Worm (Caenorhabditis elegans) whole organism, mixed stage, embryonic: ENCODE data around the gene C56E6.4.

Experiments used
- M03D4.4 ChIP-seq: sonication (generic microtip); optimal IDR thresholded peaks from 2 replicates; lab custom pipeline; 2017; ENCODE audit warnings: mild to moderate bottlenecking, missing genetic modification characterization, missing compliant biosample characterization
- ceh-39 ChIP-seq: fragments of 150-350 bp; optimal IDR thresholded peaks from 2 replicates; lab custom pipeline; 2014; ENCODE audit warnings: missing biosample characterization, missing genetic modification characterization
- ceh-43 ChIP-seq: fragments of 200-800 bp; sonication (Bioruptor generic); optimal IDR thresholded peaks from 2 replicates; lab custom pipeline; 2018; ENCODE audit warnings: mild to moderate bottlenecking, missing genetic modification characterization, moderate library complexity, missing compliant biosample characterization
- ceh-83 ChIP-seq: fragments of 200-800 bp; sonication (Bioruptor generic); optimal IDR thresholded peaks from 2 replicates; lab custom pipeline; 2018; ENCODE audit warnings: mild to moderate bottlenecking, missing genetic modification characterization, missing compliant biosample characterization
- ces-1 ChIP-seq: fragments of 150-350 bp; optimal IDR thresholded peaks from 2 replicates; lab custom pipeline; 2014; ENCODE audit warnings: missing biosample characterization, missing genetic modification reagents, missing genetic modification characterization
- cnd-1 ChIP-seq: fragments of 200-800 bp; sonication (Bioruptor generic); optimal IDR thresholded peaks from 2 replicates; lab custom pipeline; 2018; ENCODE audit warnings: mild to moderate bottlenecking, missing genetic modification characterization, missing compliant biosample characterization
- drap-1 ChIP-seq: fragments of 200-800 bp; sonication (Bioruptor generic); optimal IDR thresholded peaks from 3 replicates; lab custom pipeline; 2018; ENCODE audit warnings: mild to moderate bottlenecking, missing genetic modification characterization, missing compliant biosample characterization
- elt-1 ChIP-seq: sonication (generic microtip); optimal IDR thresholded peaks from 2 replicates; lab custom pipeline; 2017; ENCODE audit warnings: missing genetic modification characterization, mild to moderate bottlenecking, missing compliant biosample characterization, antibody characterized with exemption, moderate library complexity, borderline replicate concordance; ENCODE audit not compliant: insufficient read depth
- elt-3 ChIP-seq: fragments of 150-350 bp; optimal IDR thresholded peaks from 2 replicates; lab custom pipeline; 2014; ENCODE audit warnings: missing biosample characterization, missing genetic modification characterization
- flh-1 ChIP-seq: fragments of 200-800 bp; sonication (Bioruptor generic); optimal IDR thresholded peaks from 2 replicates; lab custom pipeline; 2018; ENCODE audit warnings: mild to moderate bottlenecking, missing genetic modification characterization, moderate library complexity, missing compliant biosample characterization
- hlh-1 ChIP-seq: fragments of 150-350 bp; optimal IDR thresholded peaks from 2 replicates; lab custom pipeline; 2014; ENCODE audit warnings: missing biosample characterization, missing genetic modification reagents, missing genetic modification characterization
- lin-13 ChIP-seq: fragments of 150-350 bp; optimal IDR thresholded peaks from 2 replicates; lab custom pipeline; 2014; ENCODE audit warnings: missing biosample characterization, missing genetic modification characterization
- lin-32 ChIP-seq: fragments of 200-800 bp; sonication (Bioruptor generic); optimal IDR thresholded peaks from 2 replicates; lab custom pipeline; 2018; ENCODE audit warnings: mild to moderate bottlenecking, missing genetic modification characterization, missing compliant biosample characterization
- lsy-2 ChIP-seq: fragments of 150-350 bp; optimal IDR thresholded peaks from 2 replicates; lab custom pipeline; 2014; ENCODE audit warnings: missing biosample characterization, missing genetic modification characterization
- mab-5 ChIP-seq: fragments of 150-350 bp; optimal IDR thresholded peaks from 2 replicates; lab custom pipeline; 2014; ENCODE audit warnings: missing biosample characterization, missing genetic modification characterization
- mep-1 ChIP-seq: fragments of 150-350 bp; optimal IDR thresholded peaks from 2 replicates; lab custom pipeline; 2017; ENCODE audit warnings: missing biosample characterization, missing genetic modification reagents, missing genetic modification characterization, inconsistent platforms
- mls-2 ChIP-seq: sonication (generic microtip); optimal IDR thresholded peaks from 2 replicates; lab custom pipeline; 2016; ENCODE audit warnings: mild to moderate bottlenecking, missing genetic modification characterization, moderate library complexity, missing compliant biosample characterization
- nhr-2 ChIP-seq: fragments of 150-350 bp; optimal IDR thresholded peaks from 2 replicates; lab custom pipeline; 2014; ENCODE audit warnings: missing biosample characterization, missing genetic modification characterization
- nhr-237 ChIP-seq: fragments of 150-350 bp; optimal IDR thresholded peaks from 2 replicates; lab custom pipeline; 2014; ENCODE audit warnings: missing biosample characterization, missing genetic modification characterization
- nhr-28 ChIP-seq: fragments of 150-350 bp; optimal IDR thresholded peaks from 2 replicates; lab custom pipeline; 2014; ENCODE audit warnings: missing biosample characterization, missing genetic modification characterization
- nhr-76 ChIP-seq: sonication (generic microtip); optimal IDR thresholded peaks from 2 replicates; lab custom pipeline; 2017; ENCODE audit warnings: missing biosample characterization, missing genetic modification characterization
- pha-4 ChIP-seq: fragments of 150-350 bp; optimal IDR thresholded peaks from 2 replicates; lab custom pipeline; 2018; ENCODE audit warnings: missing biosample characterization, missing genetic modification reagents, missing genetic modification characterization
- sem-2 ChIP-seq: fragments of 200-800 bp; sonication (Bioruptor generic); optimal IDR thresholded peaks from 2 replicates; lab custom pipeline; 2018; ENCODE audit warnings: mild to moderate bottlenecking, missing genetic modification characterization, missing compliant biosample characterization
- snpc-4 ChIP-seq: fragments of 150-350 bp; optimal IDR thresholded peaks from 2 replicates; lab custom pipeline; 2014; ENCODE audit warnings: missing biosample characterization, missing genetic modification characterization
- sptf-1 ChIP-seq: sonication (generic microtip); optimal IDR thresholded peaks from 2 replicates; lab custom pipeline; 2017; ENCODE audit warnings: mild to moderate bottlenecking, missing genetic modification characterization, moderate library complexity, missing compliant biosample characterization
- unc-120 ChIP-seq: sonication (generic microtip); optimal IDR thresholded peaks from 2 replicates; lab custom pipeline; 2017; ENCODE audit warnings: missing genetic modification characterization, missing compliant biosample characterization; ENCODE audit not compliant: poor library complexity, severe bottlenecking
- unc-39 ChIP-seq: fragments of 150-350 bp; optimal IDR thresholded peaks from 2 replicates; lab custom pipeline; 2014; ENCODE audit warnings: missing biosample characterization, missing genetic modification characterization
- unc-62 ChIP-seq: fragments of 150-350 bp; optimal IDR thresholded peaks from 2 replicates; lab custom pipeline; 2014; ENCODE audit warnings: missing biosample characterization, missing genetic modification reagents, missing genetic modification characterization
- zip-8 ChIP-seq: fragments of 150-350 bp; optimal IDR thresholded peaks from 2 replicates; lab custom pipeline; 2014; ENCODE audit warnings: missing biosample characterization, missing genetic modification characterization
- ztf-11 ChIP-seq: fragments of 150-350 bp; optimal IDR thresholded peaks from 2 replicates; lab custom pipeline; 2014; ENCODE audit warnings: missing biosample characterization, missing genetic modification characterization

C56E6.4 gene

ce11 chrII:6566628-6567180 is 38.2 kb upstream of the C56E6.4 start, which contains the start of the genes F18C5.5 and F18C5.9:
F18C5.5 (minus strand) TSS chrII:6566728.
F18C5.9 (plus strand) TSS chrII:6567130.
- TF ChIP-seq nhr-2 (no peak), M03D4.4 (tag; lab: Kevin White, UChicago) (no peak), elt-3 (tag; lab: Kevin White, UChicago) (no peak), lin-32 (GFP tag; lab: Kevin White, UChicago) (no peak), ceh-43 (GFP tag; lab: Kevin White, UChicago) (no peak), mab-5 (tag; lab: Kevin White, UChicago) (no peak), lin-13 (tag; lab: Kevin White, UChicago) (no peak), nhr-237 (tag; lab: Kevin White, UChicago) (no peak), ces-1 (GFP tag; lab: Kevin White, UChicago) (no peak), ceh-39 (tag; lab: Kevin White, UChicago) (no peak), sem-2 (GFP tag; lab: Kevin White, UChicago) (no peak)

ce11 chrII:6565077-6565476 is 36.5 kb upstream of the C56E6.4 start, which contains the start of gene mpz-3:
mpz-3 (minus strand) TSS chrII:6565396.
- TF ChIP-seq cnd-1 (tag; lab: Kevin White, UChicago) (peak; percentile 55), zip-8 (tag; lab: Kevin White, UChicago) (no peak), mls-2 (tag; lab: Kevin White, UChicago) (no peak), sem-2 (GFP tag; lab: Kevin White, UChicago) (peak; percentile 30), ceh-83 (GFP tag; lab: Kevin White, UChicago) (peak; percentile 83), lin-32 (GFP tag; lab: Kevin White, UChicago) (peak; percentile 14), mep-1 (tag; lab: Kevin White, UChicago) (no peak), ceh-43 (GFP tag; lab: Kevin White, UChicago) (peak; percentile 0), flh-1 (GFP tag; lab: Kevin White, UChicago) (peak; percentile 18), drap-1 (GFP tag; lab: Kevin White, UChicago) (peak; percentile 58)
- TF ChIP-seq, all 35 proteins: peak for 7

ce11 chrII:6563238-6563637 is 34.7 kb upstream of the C56E6.4 start:
- TF ChIP-seq mls-2 (tag; lab: Kevin White, UChicago) (no peak), elt-3 (tag; lab: Kevin White, UChicago) (no peak), mab-5 (tag; lab: Kevin White, UChicago) (no peak), nhr-2 (peak; percentile 35), zip-8 (tag; lab: Kevin White, UChicago) (no peak), nhr-28 (no peak), lin-13 (tag; lab: Kevin White, UChicago) (no peak), unc-62 (GFP tag; lab: Kevin White, UChicago) (peak; percentile 7), unc-120 (tag; lab: Kevin White, UChicago) (peak; percentile 5), flh-1 (GFP tag; lab: Kevin White, UChicago) (no peak), lin-32 (GFP tag; lab: Kevin White, UChicago) (no peak), M03D4.4 (tag; lab: Kevin White, UChicago) (no peak), hlh-1 (tag; lab: Kevin White, UChicago) (no peak), drap-1 (GFP tag; lab: Kevin White, UChicago) (no peak), sptf-1 (tag; lab: Kevin White, UChicago) (no peak), pha-4 (peak; percentile 11), ceh-39 (tag; lab: Kevin White, UChicago) (no peak)

- no peak for TF ChIP-seq ztf-11
- no peak for TF ChIP-seq unc-39
- TF ChIP-seq lsy-2 (tag; lab: Kevin White, UChicago) = no peak
- TF ChIP-seq elt-1 (tag; lab: Kevin White, UChicago) = no peak
- TF ChIP-seq flh-1 (GFP tag; lab: Kevin White, UChicago) = no peak
- TF ChIP-seq pha-4 = no peak
Measured at ce11 chrII:6562203-6562867, 33.8 kb upstream of the C56E6.4 start.

- TF ChIP-seq nhr-76 (tag; lab: Kevin White, UChicago) (no peak), flh-1 (GFP tag; lab: Kevin White, UChicago) (no peak), ceh-83 (GFP tag; lab: Kevin White, UChicago) (no peak), elt-1 (tag; lab: Kevin White, UChicago) (no peak), ceh-39 (tag; lab: Kevin White, UChicago) (no peak), pha-4 (no peak), elt-3 (tag; lab: Kevin White, UChicago) (no peak), unc-120 (tag; lab: Kevin White, UChicago) (no peak), snpc-4 (tag; lab: Kevin White, UChicago) (no peak)
- TF ChIP-seq, all 35 proteins: peak for 0
Measured at ce11 chrII:6561300-6561699, 32.8 kb upstream of the C56E6.4 start, which contains the start of gene F18C5.10. F18C5.10 (minus strand) TSS chrII:6561444.
